Fruit fly (Drosophila melanogaster) S2 (cell line): ENCODE data around the gene CG31922.

Experiments
- CG8478 ChIP-seq: fragments of >200 bp; optimal IDR thresholded peaks from 2 replicates; lab custom pipeline; 2018
- CTCF ChIP-seq, 2 experiments: fragments of >200 bp; optimal IDR thresholded peaks; 2 replicates each; lab custom pipeline; 2018

DNA sequence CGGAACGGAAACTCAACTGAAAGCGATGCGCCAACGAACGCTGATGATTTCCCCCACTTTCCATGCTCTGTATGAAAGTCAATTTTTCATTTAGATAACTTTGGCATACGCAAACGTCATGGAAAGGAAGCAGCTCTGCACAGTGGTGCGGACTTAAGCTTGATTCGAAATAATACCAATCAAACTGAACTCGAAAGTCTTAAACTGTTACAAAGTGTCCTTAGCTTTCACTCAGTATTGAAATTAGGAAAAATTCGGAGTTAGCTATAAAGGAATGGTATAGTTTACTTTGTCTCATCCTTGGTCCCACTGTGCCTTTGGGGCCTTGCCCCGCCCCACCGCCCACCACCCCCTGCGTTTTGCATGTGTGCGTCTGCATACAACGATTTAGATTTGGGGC is 37.5 kb downstream of the CG31922 start:
- TF ChIP-seq CG8478 (lab: Kevin White, UChicago) (no peak), CTCF (optimal IDR thresholded peaks at IDR 0.05; lab: Kevin White, UChicago) (no peak)
